Worm (Caenorhabditis elegans) whole organism, L4 larva: ENCODE results near the gene srj-33.

Experiments
- ama-1 ChIP-seq: fragments of 150-350 bp; optimal IDR thresholded peaks from 2 replicates; lab custom pipeline; 2014; ENCODE audit warnings: inconsistent platforms, mixed read lengths
- ceh-44 ChIP-seq: fragments of 200-800 bp; sonication (Bioruptor generic); IDR thresholded peaks from 2 replicates; pipeline ENCODE4 v1.3.6; 2022; ENCODE audit warnings: missing genetic modification reagents, missing genetic modification characterization, missing compliant biosample characterization
- hlh-11 ChIP-seq: fragments of 200-800 bp; sonication (Bioruptor generic); optimal IDR thresholded peaks from 2 replicates; lab custom pipeline; 2018; ENCODE audit warnings: mild to moderate bottlenecking, missing genetic modification characterization, missing compliant biosample characterization
- madf-5 ChIP-seq, 2 experiments: fragments of 200-800 bp; sonication (Bioruptor generic); IDR thresholded peaks; 2 replicates each; pipeline ENCODE4 v1.3.6; 2022; ENCODE audit warnings: missing compliant biosample characterization in 2 of 2, missing genetic modification characterization in 2 of 2
- nhr-10 ChIP-seq: fragments of 150-350 bp; optimal IDR thresholded peaks from 2 replicates; lab custom pipeline; 2014; ENCODE audit warnings: missing biosample characterization, missing genetic modification characterization
- nhr-11 ChIP-seq: fragments of 150-350 bp; optimal IDR thresholded peaks from 2 replicates; lab custom pipeline; 2014; ENCODE audit warnings: missing biosample characterization, missing genetic modification characterization
- nhr-237 ChIP-seq: sonication (generic microtip); optimal IDR thresholded peaks from 2 replicates; lab custom pipeline; 2017; ENCODE audit warnings: missing biosample characterization, missing genetic modification characterization
- nhr-41 ChIP-seq: fragments of 200-800 bp; sonication (Bioruptor generic); IDR thresholded peaks from 2 replicates; pipeline ENCODE4 v1.3.6; 2022; ENCODE audit warnings: missing genetic modification reagents, missing genetic modification characterization, missing compliant biosample characterization
- pqm-1 ChIP-seq: sonication (generic microtip); optimal IDR thresholded peaks from 2 replicates; lab custom pipeline; 2017; ENCODE audit warnings: missing biosample characterization, missing genetic modification characterization
- unc-62 ChIP-seq, 3 experiments: fragments of 150-350 bp in 1 of 3; sonication (generic microtip); optimal IDR thresholded peaks in 2 of 3; peaks in 1 of 3; 1 replicate in 1 of 3; 2 replicates in 2 of 3; lab custom pipeline; 2014 to 2017; ENCODE audit warnings: missing biosample characterization in 3 of 3, missing genetic modification characterization in 3 of 3, missing genetic modification reagents in 3 of 3, missing genotype in 1 of 3
- ztf-11 ChIP-seq: fragments of 150-350 bp; optimal IDR thresholded peaks from 2 replicates; lab custom pipeline; 2014; ENCODE audit warnings: missing biosample characterization, missing genetic modification characterization

DNA sequence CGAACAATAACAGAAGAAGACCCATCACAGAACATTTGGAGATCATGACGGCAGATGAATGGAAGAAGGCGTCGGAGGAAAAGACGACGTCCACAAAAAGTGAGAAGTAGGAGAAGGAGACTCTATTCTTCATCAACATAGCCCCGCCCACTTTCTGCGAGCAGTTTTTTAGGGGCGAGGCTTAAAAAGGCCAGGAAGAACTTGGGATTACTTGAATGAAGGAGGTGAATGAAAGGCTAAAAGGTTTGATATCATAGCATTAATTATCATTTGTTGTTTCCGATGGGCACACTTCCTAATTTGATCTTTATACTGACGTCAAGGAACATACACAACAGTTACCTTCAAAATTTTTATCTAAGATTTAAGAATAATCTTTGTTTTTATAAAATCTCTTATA lies 11.5 kb upstream of the srj-33 start, which contains the start of gene nlp-58:
- TF ChIP-seq nhr-11 (tag; lab: Kevin White, UChicago) (no peak), unc-62 (GFP tag; optimal IDR thresholded peaks at IDR 0.05 in 1 of 2; lab: Kevin White, UChicago) (no peak), unc-62 (tag; optimal IDR thresholded peaks at IDR 0.05; lab: Kevin White, UChicago) (no peak), ceh-44 (GFP tag; lab: Robert Waterston, UW) (no peak), nhr-10 (tag; lab: Kevin White, UChicago) (no peak), nhr-41 (no peak), pqm-1 (tag; lab: Kevin White, UChicago) (no peak), madf-5 (GFP tag; IDR thresholded peaks at IDR 0.05; lab: Robert Waterston, UW) (no peak), ztf-11 (tag; lab: Kevin White, UChicago) (no peak), nhr-237 (tag; lab: Kevin White, UChicago) (no peak), hlh-11 (tag; lab: Kevin White, UChicago) (no peak), ama-1 (no peak)
